Worm (Caenorhabditis elegans): ENCODE data around the gene sre-9.

The sre-9 gene

ce11 chrV:3857778-3858177 lies 37.0 kb upstream of the sre-9 start, which contains the start of gene nhr-188:
TSS of gene nhr-188 (minus strand) at chrV:3857861.
- TF ChIP-seq nhr-11 (tag; optimal IDR thresholded peaks at IDR 0.05) (peak; percentile 4), ztf-4 (tag; optimal IDR thresholded peaks at IDR 0.05) (no peak)

DNA sequence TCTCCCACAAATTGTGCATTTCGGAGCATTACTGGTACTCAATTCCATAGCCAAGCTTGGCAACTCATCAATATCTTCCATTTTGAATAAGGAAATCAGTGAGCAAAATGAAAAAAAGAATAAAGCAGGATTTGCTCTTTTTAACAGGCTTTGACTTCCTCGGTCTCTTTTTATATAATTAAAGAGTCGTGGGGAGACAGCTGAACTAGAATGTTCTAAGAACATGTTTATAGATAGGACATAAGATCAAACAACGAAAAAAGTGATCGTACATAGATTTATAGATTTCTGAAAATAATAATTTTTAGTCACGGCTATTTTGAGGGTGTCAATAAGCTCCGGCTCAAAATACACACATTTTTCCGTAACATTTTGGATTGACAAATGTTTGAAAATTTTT lies 34.6 kb upstream of the sre-9 start, which contains the start of gene nhr-189:
nhr-189 (minus strand) TSS at position 121 of the 400 bp plus-strand sequence.
- TF ChIP-seq nhr-77 (tag; optimal IDR thresholded peaks at IDR 0.05): no peak
- TF ChIP-seq pha-4 (tag; optimal IDR thresholded peaks at IDR 0.05): no peak
- no peak for TF ChIP-seq jun-1 (tag; optimal IDR thresholded peaks at IDR 0.05)
- TF ChIP-seq sea-2 (GFP tag; optimal IDR thresholded peaks at IDR 0.05): no peak
- no peak for TF ChIP-seq zag-1 (tag; optimal IDR thresholded peaks at IDR 0.05)
- TF ChIP-seq elt-2 (tag; optimal IDR thresholded peaks at IDR 0.05): no peak
- TF ChIP-seq eor-1 (tag; optimal IDR thresholded peaks at IDR 0.05): no peak
- no peak for TF ChIP-seq nhr-11 (tag; optimal IDR thresholded peaks at IDR 0.05)
- TF ChIP-seq fkh-2 (tag; optimal IDR thresholded peaks at IDR 0.05): no peak
- no peak for TF ChIP-seq nhr-23 (tag; optimal IDR thresholded peaks at IDR 0.05)
- no peak for TF ChIP-seq mdl-1 (tag; optimal IDR thresholded peaks at IDR 0.05)
- no peak for TF ChIP-seq ceh-9 (tag; optimal IDR thresholded peaks at IDR 0.05)
- no peak for TF ChIP-seq nhr-237 (tag; optimal IDR thresholded peaks at IDR 0.05)
- TF ChIP-seq daf-12 (tag; optimal IDR thresholded peaks at IDR 0.05): no peak
- TF ChIP-seq nhr-43 (tag; optimal IDR thresholded peaks at IDR 0.05; ENCODE audit: poor library complexity, severe bottlenecking): no peak
- no peak for TF ChIP-seq nhr-76 (tag; optimal IDR thresholded peaks at IDR 0.05)
- no peak for TF ChIP-seq nhr-25 (tag; optimal IDR thresholded peaks at IDR 0.05)
- TF ChIP-seq unc-39 (tag; optimal IDR thresholded peaks at IDR 0.05): no peak
- no peak for TF ChIP-seq ztf-11 (tag; optimal IDR thresholded peaks at IDR 0.05)

ce11 chrV:3862851-3863250 lies 31.9 kb upstream of the sre-9 start, which contains the start of gene nhr-187:
TSS of gene nhr-187 (minus strand) at chrV:3862951.
- TF ChIP-seq eor-1 (tag; optimal IDR thresholded peaks at IDR 0.05) (no peak), nhr-28 (tag; optimal IDR thresholded peaks at IDR 0.05) (no peak), unc-62 (GFP tag; optimal IDR thresholded peaks at IDR 0.05) (no peak), skn-1 (tag; optimal IDR thresholded peaks at IDR 0.05) (no peak), elt-3 (tag; optimal IDR thresholded peaks at IDR 0.05) (no peak), sea-2 (GFP tag; optimal IDR thresholded peaks at IDR 0.05) (no peak), pha-4 (tag; optimal IDR thresholded peaks at IDR 0.05) (no peak), aly-2 (tag; optimal IDR thresholded peaks at IDR 0.05) (no peak), elt-1 (tag; optimal IDR thresholded peaks at IDR 0.05) (no peak), unc-39 (tag; optimal IDR thresholded peaks at IDR 0.05) (no peak), ceh-82 (tag; optimal IDR thresholded peaks at IDR 0.05) (no peak)

ce11 chrV:3865273-3865672 lies 29.5 kb upstream of the sre-9 start:
- TF ChIP-seq elt-3 (tag; optimal IDR thresholded peaks at IDR 0.05) (no peak), elt-1 (tag; optimal IDR thresholded peaks at IDR 0.05) (peak; percentile 58), nhr-25 (tag; optimal IDR thresholded peaks at IDR 0.05) (peak; percentile 42), fkh-10 (GFP tag; optimal IDR thresholded peaks at IDR 0.05) (no peak), ceh-28 (tag; optimal IDR thresholded peaks at IDR 0.05) (no peak), lsy-12 (tag; optimal IDR thresholded peaks at IDR 0.05) (no peak)

DNA sequence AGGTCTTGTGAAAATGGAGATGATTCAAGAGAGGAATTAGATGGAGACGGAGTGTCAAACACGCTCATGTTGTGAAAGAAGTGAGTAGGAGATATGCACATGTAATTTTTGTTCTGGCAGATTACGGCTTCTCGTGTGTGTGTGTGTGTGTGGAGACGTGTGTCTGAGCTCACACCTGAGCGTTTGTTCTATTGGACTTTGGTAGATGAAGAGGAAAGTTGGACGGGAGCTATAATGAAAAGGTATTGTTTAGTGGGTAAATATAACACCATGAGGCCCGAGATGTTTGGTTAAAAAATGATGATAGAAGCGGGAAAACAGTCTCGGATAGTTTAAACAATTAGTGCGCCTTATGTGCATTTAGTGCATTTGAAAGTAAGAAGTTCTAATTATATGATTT lies 25.9 kb upstream of the sre-9 start, which contains the start of gene nhr-157:
nhr-157 (minus strand) TSS at position 101 of the 400 bp plus-strand sequence.
- TF ChIP-seq nfya-1 (tag; optimal IDR thresholded peaks at IDR 0.05; ENCODE audit: insufficient read depth) (no peak), elt-2 (tag; optimal IDR thresholded peaks at IDR 0.05) (no peak), ZK546.5 (tag; optimal IDR thresholded peaks at IDR 0.05) (no peak), pqm-1 (tag; optimal IDR thresholded peaks at IDR 0.05) (no peak), elt-3 (tag; optimal IDR thresholded peaks at IDR 0.05) (no peak), ceh-28 (tag; optimal IDR thresholded peaks at IDR 0.05) (no peak)

DNA sequence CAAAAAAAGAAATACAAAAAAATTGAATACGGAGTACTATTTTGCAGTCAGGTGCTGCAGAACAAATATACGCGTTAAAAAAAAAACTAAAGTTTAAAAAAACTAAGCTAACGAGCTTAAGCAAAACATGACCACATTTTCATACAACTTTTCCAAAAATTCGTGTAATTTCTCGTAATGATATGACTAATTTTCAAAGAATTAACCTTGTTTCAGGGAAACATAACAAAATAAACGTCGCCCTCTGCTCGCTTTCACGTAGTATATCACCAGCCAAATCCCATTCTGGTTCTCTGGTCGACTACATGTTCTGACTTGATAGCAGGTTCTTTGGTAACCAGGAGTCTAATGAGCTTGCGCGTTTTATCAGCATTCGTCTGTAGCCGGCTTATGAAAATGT lies 24.4 kb upstream of the sre-9 start:
- TF ChIP-seq nhr-11 (tag; optimal IDR thresholded peaks at IDR 0.05): peak; percentile 81
- no peak for TF ChIP-seq fkh-10 (GFP tag; optimal IDR thresholded peaks at IDR 0.05)

Data from whole organism, L3 larva.